Worm (Caenorhabditis elegans) whole organism, young adult: ENCODE data around the gene M05D6.8.

Experiments
- C06A6.2 ChIP-seq: fragments of 200-800 bp; sonication (Bioruptor generic); conservative IDR thresholded peaks from 2 replicates; pipeline ENCODE4 v1.3.6; 2022; ENCODE audit warnings: missing genetic modification characterization, missing compliant biosample characterization
- D2030.7 ChIP-seq: fragments of 200-800 bp; sonication (Bioruptor generic); IDR thresholded peaks from 2 replicates; pipeline ENCODE4 v1.3.6; 2022; ENCODE audit warnings: missing genetic modification reagents, missing genetic modification characterization, missing compliant biosample characterization
- F10E7.11 ChIP-seq: sonication (generic microtip); optimal IDR thresholded peaks from 2 replicates; lab custom pipeline; 2017; ENCODE audit warnings: mild to moderate bottlenecking, missing genetic modification characterization, moderate library complexity, missing compliant biosample characterization
- F33H1.4 ChIP-seq: fragments of 200-800 bp; sonication (Bioruptor generic); IDR thresholded peaks from 2 replicates; pipeline ENCODE4 v1.3.6; 2022; ENCODE audit warnings: missing genetic modification reagents, missing genetic modification characterization, missing compliant biosample characterization
- F37B4.10 ChIP-seq: fragments of 200-800 bp; sonication (Bioruptor generic); IDR thresholded peaks from 2 replicates; pipeline ENCODE4 v1.3.6; 2022; ENCODE audit warnings: missing genetic modification characterization, missing compliant biosample characterization
- T07F8.4 ChIP-seq: sonication (generic microtip); optimal IDR thresholded peaks from 2 replicates; lab custom pipeline; 2016; ENCODE audit warnings: mild to moderate bottlenecking, missing genetic modification characterization, moderate library complexity, missing compliant biosample characterization
- Y53F4B.3 ChIP-seq: fragments of 200-800 bp; sonication (Bioruptor generic); IDR thresholded peaks from 2 replicates; pipeline ENCODE4 v1.3.6; 2022; ENCODE audit warnings: missing genetic modification reagents, missing genetic modification characterization, missing compliant biosample characterization
- Y53G8AR.9 ChIP-seq: fragments of 200-800 bp; sonication (Bioruptor generic); conservative IDR thresholded peaks from 2 replicates; pipeline ENCODE4 v1.3.6; 2022; ENCODE audit warnings: missing genetic modification reagents, missing genetic modification characterization, missing compliant biosample characterization
- Y95B8A.8 ChIP-seq: fragments of 200-800 bp; sonication (Bioruptor generic); IDR thresholded peaks from 2 replicates; pipeline ENCODE4 v1.3.6; 2022; ENCODE audit warnings: missing genetic modification reagents, missing genetic modification characterization, missing compliant biosample characterization
- ama-1 ChIP-seq, 3 experiments: fragments of 150-350 bp in 1 of 3; sonication (generic microtip) in 2 of 3; optimal IDR thresholded peaks; 2 replicates each; lab custom pipeline; 2014 to 2018; ENCODE audit warnings: missing biosample characterization in 2 of 3, missing genetic modification characterization in 2 of 3, missing genetic modification reagents in 2 of 3
- aptf-2 ChIP-seq: fragments of 200-800 bp; sonication (Bioruptor generic); conservative IDR thresholded peaks from 2 replicates; pipeline ENCODE4 v1.3.6; 2022; ENCODE audit warnings: missing genetic modification reagents, missing genetic modification characterization, missing compliant biosample characterization
- atf-7 ChIP-seq: sonication (generic microtip); optimal IDR thresholded peaks from 2 replicates; lab custom pipeline; 2017; ENCODE audit warnings: mild to moderate bottlenecking, missing genetic modification characterization, missing compliant biosample characterization
- attf-3 ChIP-seq: fragments of 200-800 bp; sonication (Bioruptor generic); conservative IDR thresholded peaks from 2 replicates; pipeline ENCODE4 v1.3.6; 2022; ENCODE audit warnings: missing genetic modification reagents, missing genetic modification characterization, missing compliant biosample characterization
- attf-5 ChIP-seq: fragments of 200-800 bp; sonication (Bioruptor generic); optimal IDR thresholded peaks from 2 replicates; lab custom pipeline; 2018; ENCODE audit warnings: mild to moderate bottlenecking, missing genetic modification characterization, missing compliant biosample characterization
- attf-6 ChIP-seq: fragments of 200-800 bp; sonication (Bioruptor generic); IDR thresholded peaks from 2 replicates; pipeline ENCODE4 v1.3.6; 2022; ENCODE audit warnings: missing genetic modification reagents, missing genetic modification characterization, missing compliant biosample characterization
- bed-1 ChIP-seq: fragments of 200-800 bp; sonication (Bioruptor generic); IDR thresholded peaks from 2 replicates; pipeline ENCODE4 v1.3.6; 2022; ENCODE audit warnings: missing genetic modification reagents, missing genetic modification characterization, missing compliant biosample characterization
- cebp-2 ChIP-seq: fragments of 200-800 bp; sonication (Bioruptor generic); IDR thresholded peaks from 2 replicates; pipeline ENCODE4 v1.3.6; 2022; ENCODE audit warnings: missing genetic modification characterization, missing compliant biosample characterization
- dox-1 ChIP-seq: fragments of 200-800 bp; sonication (Bioruptor generic); IDR thresholded peaks from 2 replicates; pipeline ENCODE4 v1.3.6; 2022; ENCODE audit warnings: missing genetic modification reagents, missing genetic modification characterization, missing compliant biosample characterization
- dpl-1 ChIP-seq: fragments of 150-350 bp; optimal IDR thresholded peaks from 2 replicates; lab custom pipeline; 2014; ENCODE audit warnings: missing biosample characterization, missing genetic modification reagents, missing genetic modification characterization
- efl-1 ChIP-seq: fragments of 150-350 bp; optimal IDR thresholded peaks from 2 replicates; lab custom pipeline; 2014; ENCODE audit warnings: missing biosample characterization, missing genetic modification reagents, missing genetic modification characterization
- egl-18 ChIP-seq: fragments of 200-800 bp; sonication (Bioruptor generic); IDR thresholded peaks from 2 replicates; pipeline ENCODE4 v1.3.6; 2022; ENCODE audit warnings: missing genetic modification reagents, missing genetic modification characterization, missing compliant biosample characterization
- egl-44 ChIP-seq: fragments of 200-800 bp; sonication (Bioruptor generic); IDR thresholded peaks from 2 replicates; pipeline ENCODE4 v1.3.6; 2022; ENCODE audit warnings: missing genetic modification reagents, missing genetic modification characterization, missing compliant biosample characterization
- ekl-4 ChIP-seq: fragments of 200-800 bp; sonication (Bioruptor generic); IDR thresholded peaks from 2 replicates; pipeline ENCODE4 v1.3.6; 2022; ENCODE audit warnings: missing genetic modification reagents, missing genetic modification characterization, missing compliant biosample characterization
- hrde-1 ChIP-seq: sonication (generic microtip); optimal IDR thresholded peaks from 2 replicates; lab custom pipeline; 2016; ENCODE audit warnings: missing genetic modification characterization, mild to moderate bottlenecking, missing compliant biosample characterization, moderate library complexity, missing genotype, missing genetic modification reagents, borderline replicate concordance
- lin-26 ChIP-seq: fragments of 200-800 bp; sonication (Bioruptor generic); IDR thresholded peaks from 2 replicates; pipeline ENCODE4 v1.3.6; 2022; ENCODE audit warnings: missing genetic modification reagents, missing genetic modification characterization, missing compliant biosample characterization
- lin-40 ChIP-seq: sonication (generic microtip); optimal IDR thresholded peaks from 2 replicates; lab custom pipeline; 2016; ENCODE audit warnings: missing genetic modification characterization, mild to moderate bottlenecking, missing compliant biosample characterization, missing genotype, missing genetic modification reagents
- lir-1 ChIP-seq: fragments of 200-800 bp; sonication (Bioruptor generic); conservative IDR thresholded peaks from 2 replicates; pipeline ENCODE4 v1.3.6; 2022; ENCODE audit warnings: missing genetic modification reagents, missing genetic modification characterization, missing compliant biosample characterization
- madf-3 ChIP-seq: fragments of 200-800 bp; sonication (Bioruptor generic); IDR thresholded peaks from 2 replicates; pipeline ENCODE4 v1.3.6; 2022; ENCODE audit warnings: missing genetic modification reagents, missing genetic modification characterization, missing compliant biosample characterization
- madf-6 ChIP-seq: fragments of 200-800 bp; sonication (Bioruptor generic); IDR thresholded peaks from 2 replicates; pipeline ENCODE4 v1.3.6; 2022; ENCODE audit warnings: missing genetic modification reagents, missing genetic modification characterization, missing compliant biosample characterization
- mcd-1 ChIP-seq: fragments of 200-800 bp; sonication (Bioruptor generic); IDR thresholded peaks from 2 replicates; pipeline ENCODE4 v1.3.6; 2022; ENCODE audit warnings: missing genetic modification reagents, missing genetic modification characterization, missing compliant biosample characterization
- nhr-27 ChIP-seq: fragments of 200-800 bp; sonication (Bioruptor generic); optimal IDR thresholded peaks from 2 replicates; lab custom pipeline; 2018; ENCODE audit warnings: mild to moderate bottlenecking, missing genetic modification characterization, moderate library complexity, missing compliant biosample characterization
- pha-4 ChIP-seq: fragments of 150-350 bp; sonication (generic microtip); optimal IDR thresholded peaks from 2 replicates; lab custom pipeline; 2014; ENCODE audit warnings: missing biosample characterization, missing genetic modification reagents, missing genetic modification characterization
- rpc-1 ChIP-seq, 2 experiments: fragments of 150-350 bp in 1 of 2; sonication (generic microtip) in 1 of 2; optimal IDR thresholded peaks; 2 replicates each; lab custom pipeline; 2014 to 2018; ENCODE audit warnings: missing biosample characterization in 1 of 2, missing genetic modification characterization in 1 of 2, missing genetic modification reagents in 1 of 2, missing genotype in 1 of 2
- sdz-38 ChIP-seq: sonication (generic microtip); optimal IDR thresholded peaks from 2 replicates; lab custom pipeline; 2016; ENCODE audit warnings: missing genotype, missing genetic modification characterization, missing compliant biosample characterization
- snpc-4 ChIP-seq, 5 experiments: fragments of 150-350 bp in 1 of 5; sonication (generic microtip) in 4 of 5; optimal IDR thresholded peaks; 2 replicates each; lab custom pipeline; 2014 to 2018; ENCODE audit warnings: missing genetic modification characterization in 5 of 5, missing biosample characterization in 3 of 5, antibody characterized with exemption in 2 of 5, mild to moderate bottlenecking in 2 of 5, missing compliant biosample characterization in 2 of 5, missing genotype in 2 of 5, moderate library complexity in 2 of 5, missing genetic modification reagents in 1 of 5
- somi-1 ChIP-seq: fragments of 200-800 bp; sonication (Bioruptor generic); optimal IDR thresholded peaks from 2 replicates; lab custom pipeline; 2018; ENCODE audit warnings: mild to moderate bottlenecking, missing genetic modification characterization, missing compliant biosample characterization
- sptf-2 ChIP-seq: fragments of 200-800 bp; sonication (Bioruptor generic); optimal IDR thresholded peaks from 2 replicates; lab custom pipeline; 2018; ENCODE audit warnings: mild to moderate bottlenecking, missing genetic modification characterization, missing compliant biosample characterization
- tbp1 ChIP-seq: fragments of 200-800 bp; sonication (Bioruptor generic); optimal IDR thresholded peaks from 2 replicates; lab custom pipeline; 2018; ENCODE audit warnings: mild to moderate bottlenecking, missing genetic modification characterization, missing compliant biosample characterization
- tlf-1 ChIP-seq: fragments of 200-800 bp; sonication (Bioruptor generic); optimal IDR thresholded peaks from 2 replicates; lab custom pipeline; 2018; ENCODE audit warnings: mild to moderate bottlenecking, missing genetic modification characterization, missing compliant biosample characterization
- unc-130 ChIP-seq: sonication (generic microtip); optimal IDR thresholded peaks from 2 replicates; lab custom pipeline; 2016; ENCODE audit warnings: missing genetic modification reagents, missing genetic modification characterization, missing compliant biosample characterization
- ztf-18 ChIP-seq: sonication (generic microtip); optimal IDR thresholded peaks from 2 replicates; lab custom pipeline; 2016; ENCODE audit warnings: missing genotype, mild to moderate bottlenecking, missing genetic modification characterization, missing compliant biosample characterization
- ztf-26 ChIP-seq: sonication (generic microtip); optimal IDR thresholded peaks from 2 replicates; lab custom pipeline; 2017; ENCODE audit warnings: missing genetic modification characterization, missing compliant biosample characterization
- ztf-28 ChIP-seq: fragments of 200-800 bp; sonication (Bioruptor generic); IDR thresholded peaks from 2 replicates; pipeline ENCODE4 v1.3.6; 2022; ENCODE audit warnings: missing genetic modification reagents, missing genetic modification characterization, missing compliant biosample characterization

Gene M05D6.8

ce11 chrII:8441519-8441918 is 29.5 kb downstream of the M05D6.8 start (continued):
- TF ChIP-seq efl-1 (GFP tag; lab: Kevin White, UChicago) (no peak), T07F8.4 (tag; lab: Kevin White, UChicago) (peak; percentile 68), C06A6.2 (GFP tag; lab: Robert Waterston, UW) (0 out of 2 replicates have a peak, but pooled peaks have one; percentile 42), ztf-18 (tag; lab: Kevin White, UChicago) (peak; percentile 76), tbp1 (peak; percentile 94), dpl-1 (GFP tag; lab: Kevin White, UChicago) (no peak), unc-130 (peak; percentile 26), F37B4.10 (0 out of 2 replicates have a peak, but pooled peaks have one; percentile 75), Y53F4B.3 (no peak), lir-1 (no peak), egl-44 (peak; percentile 84), nhr-27 (tag; lab: Kevin White, UChicago) (peak; percentile 95), aptf-2 (GFP tag; lab: Robert Waterston, UW) (no peak), tlf-1 (GFP tag; lab: Kevin White, UChicago) (peak; percentile 41), ekl-4 (GFP tag; lab: Robert Waterston, UW) (peak; percentile 86), sptf-2 (no peak), attf-3 (no peak), somi-1 (GFP tag; lab: Kevin White, UChicago) (peak; percentile 46), cebp-2 (GFP tag; lab: Robert Waterston, UW) (0 out of 2 replicates have a peak, but pooled peaks have one; percentile 84), bed-1 (GFP tag; lab: Robert Waterston, UW) (no peak), mcd-1 (GFP tag; lab: Robert Waterston, UW) (peak; percentile 53; the same call in 1 of the 2 replicates), snpc-4 (GFP tag; optimal IDR thresholded peaks at IDR 0.05; lab: Kevin White, UChicago) (peak; percentile 59), snpc-4 (tag; optimal IDR thresholded peaks at IDR 0.05; lab: Kevin White, UChicago) (peak in 2 of 4 experiments; percentile 26 to 60), attf-6 (GFP tag; lab: Robert Waterston, UW) (peak; percentile 69; the same call in 1 of the 2 replicates), rpc-1 (optimal IDR thresholded peaks at IDR 0.05; lab: Kevin White, UChicago) (peak; percentile 97), rpc-1 (tag; optimal IDR thresholded peaks at IDR 0.05; lab: Kevin White, UChicago) (peak; percentile 99), D2030.7 (GFP tag; lab: Robert Waterston, UW) (no peak), madf-3 (0 out of 2 replicates have a peak, but pooled peaks have one; percentile 74), Y53G8AR.9 (GFP tag; lab: Robert Waterston, UW) (peak; percentile 93), pha-4 (tag; lab: Kevin White, UChicago) (no peak), Y95B8A.8 (GFP tag; lab: Robert Waterston, UW) (no peak), hrde-1 (tag; lab: Kevin White, UChicago) (peak; percentile 89)
- TF ChIP-seq, all 124 proteins: peak for 86

DNA sequence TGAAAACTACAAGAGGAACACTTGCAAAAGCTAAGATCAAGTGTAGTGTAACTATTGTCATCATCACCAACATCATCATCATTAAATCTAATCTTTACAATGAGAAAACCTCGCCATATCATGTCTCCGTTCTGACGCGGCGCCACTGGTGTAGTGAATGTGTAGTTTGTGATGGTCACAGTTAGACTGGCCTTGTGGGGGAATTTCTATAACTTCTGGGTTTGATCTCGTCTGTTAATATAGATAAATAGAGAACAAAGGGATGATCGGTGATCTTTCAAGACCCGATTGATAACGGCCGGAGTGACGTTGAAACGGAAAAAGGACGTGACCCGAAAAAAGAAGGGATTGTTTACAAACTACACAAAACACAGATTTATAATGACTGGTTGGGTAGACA is 30.2 kb downstream of the M05D6.8 start:
- TF ChIP-seq ztf-26 (tag; lab: Kevin White, UChicago) = peak; percentile 29
- 0 out of 2 replicates have a peak, but pooled peaks have one; percentile 9 for TF ChIP-seq lin-26 (GFP tag; lab: Robert Waterston, UW)
- no peak for TF ChIP-seq egl-18 (GFP tag; lab: Robert Waterston, UW)
- peak; percentile 6 for TF ChIP-seq somi-1 (GFP tag; lab: Kevin White, UChicago)
- TF ChIP-seq ztf-28 = no peak
- no peak for TF ChIP-seq attf-5
- TF ChIP-seq, all 124 proteins: peak for 3

DNA sequence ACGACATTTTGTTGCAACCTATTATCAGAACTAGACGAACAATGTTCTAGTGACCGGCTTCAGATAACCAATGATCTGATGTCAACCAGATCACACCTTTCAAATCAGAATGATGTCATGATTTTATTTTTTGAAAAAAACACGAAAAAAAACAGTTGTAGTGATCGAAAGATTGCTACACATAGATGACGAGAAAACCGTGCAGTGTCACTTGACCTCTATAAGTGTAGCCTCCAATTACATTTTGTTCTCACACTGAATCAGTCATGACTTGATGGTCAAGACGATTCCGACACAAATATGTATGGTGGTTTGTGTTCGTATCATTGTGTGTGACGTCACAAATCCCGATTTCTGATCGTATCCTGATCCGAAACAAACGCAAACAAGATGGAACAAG is 30.9 kb downstream of the M05D6.8 start:
- TF ChIP-seq F33H1.4 (GFP tag; lab: Robert Waterston, UW) (no peak), lin-40 (tag; lab: Kevin White, UChicago) (peak; percentile 3), dpl-1 (GFP tag; lab: Kevin White, UChicago) (no peak), atf-7 (peak; percentile 6), ama-1 (optimal IDR thresholded peaks at IDR 0.05; lab: Kevin White, UChicago) (peak; percentile 68), ama-1 (GFP tag; optimal IDR thresholded peaks at IDR 0.05; lab: Kevin White, UChicago) (no peak), sdz-38 (tag; lab: Kevin White, UChicago) (no peak), bed-1 (GFP tag; lab: Robert Waterston, UW) (no peak), dox-1 (no peak), F10E7.11 (tag; lab: Kevin White, UChicago) (no peak), madf-6 (GFP tag; lab: Robert Waterston, UW) (no peak)
